Fruit fly (Drosophila melanogaster): ENCODE measurements around the gene skl.
A peak's percentile ranks its signal among the peaks of the same experiment; 100 is the strongest.

The skl gene

DNA sequence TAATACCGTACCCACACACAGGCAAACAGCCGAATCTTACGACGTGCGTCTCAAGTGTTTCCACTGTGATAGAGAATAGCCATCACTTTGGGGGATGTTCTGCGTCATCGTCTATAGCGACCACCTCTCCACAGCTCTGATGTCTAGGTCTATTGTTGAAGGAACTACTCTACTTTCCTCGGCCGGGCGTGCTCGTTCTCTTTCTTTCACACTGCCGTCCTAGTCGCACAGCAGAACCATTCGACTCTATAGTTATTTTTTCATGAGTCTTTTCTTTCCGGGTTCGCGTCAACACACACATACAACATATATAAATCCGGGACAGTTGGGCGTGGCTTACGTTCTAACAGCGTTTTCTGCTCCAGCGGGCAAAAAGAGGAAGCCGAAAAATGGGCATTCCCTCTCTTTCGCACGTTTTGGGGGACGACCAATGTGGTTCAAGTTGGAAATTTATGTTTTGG, 39.7 kb downstream of the skl start (continued):
- peak; percentile 13 for TF ChIP-seq CG6254 (GFP tag; optimal IDR thresholded peaks at IDR 0.05)
- TF ChIP-seq trem (tag; optimal IDR thresholded peaks at IDR 0.05): peak; percentile 2
- peak in 1 of 2 experiments; percentile 3 for TF ChIP-seq Trl (optimal IDR thresholded peaks at IDR 0.05)
- TF ChIP-seq Trl (GFP tag; optimal IDR thresholded peaks at IDR 0.05): no peak
- no peak for TF ChIP-seq CG14860 (GFP tag; IDR thresholded peaks at IDR 0.05; ENCODE audit: partially characterized antibody)
- TF ChIP-seq CG16815 (GFP tag; optimal IDR thresholded peaks at IDR 0.05): no peak
- TF ChIP-seq cg (GFP tag; optimal IDR thresholded peaks at IDR 0.05): peak; percentile 88
- no peak for TF ChIP-seq Pdp1 (GFP tag; optimal IDR thresholded peaks at IDR 0.05)
- no peak for TF ChIP-seq p53 (GFP tag; optimal IDR thresholded peaks at IDR 0.05)
- TF ChIP-seq CoRest (tag; optimal IDR thresholded peaks at IDR 0.05): peak; percentile 27
- no peak for TF ChIP-seq CG31441 (GFP tag; IDR thresholded peaks at IDR 0.05)
- TF ChIP-seq hkb (optimal IDR thresholded peaks at IDR 0.05): no peak
- no peak for TF ChIP-seq hkb (GFP tag; IDR thresholded peaks at IDR 0.05)
- no peak for TF ChIP-seq Dip3 (GFP tag; optimal IDR thresholded peaks at IDR 0.05)
- TF ChIP-seq Mad (GFP tag; optimal IDR thresholded peaks at IDR 0.05): no peak
- TF ChIP-seq D (optimal IDR thresholded peaks at IDR 0.05): peak; percentile 75
- peak; percentile 19 for TF ChIP-seq D (GFP tag; optimal IDR thresholded peaks at IDR 0.05)
- TF ChIP-seq onecut (GFP tag; IDR thresholded peaks at IDR 0.05): no peak
- TF ChIP-seq Blimp-1 (GFP tag; optimal IDR thresholded peaks at IDR 0.05): peak; percentile 27
- no peak for TF ChIP-seq CG17385 (GFP tag; optimal IDR thresholded peaks at IDR 0.05)
- TF ChIP-seq CG10959 (GFP tag; IDR thresholded peaks at IDR 0.05): no peak
- peak; percentile 27 for TF ChIP-seq CG7745 (tag; optimal IDR thresholded peaks at IDR 0.05)
- no peak for TF ChIP-seq CG2678 (tag; optimal IDR thresholded peaks at IDR 0.05)
- TF ChIP-seq CG12071 (GFP tag; optimal IDR thresholded peaks at IDR 0.05): no peak
- TF ChIP-seq CG12104 (GFP tag; optimal IDR thresholded peaks at IDR 0.05): no peak
- TF ChIP-seq sug (tag; optimal IDR thresholded peaks at IDR 0.05): no peak
- TF ChIP-seq CG13296 (GFP tag; optimal IDR thresholded peaks at IDR 0.05): no peak
- TF ChIP-seq ham (GFP tag; IDR thresholded peaks at IDR 0.05): no peak
- no peak for TF ChIP-seq lilli (GFP tag; optimal IDR thresholded peaks at IDR 0.05)
- TF ChIP-seq wek (GFP tag; optimal IDR thresholded peaks at IDR 0.05): no peak
- no peak for TF ChIP-seq Atf3 (GFP tag; optimal IDR thresholded peaks at IDR 0.05)
- no peak for TF ChIP-seq ab (GFP tag; optimal IDR thresholded peaks at IDR 0.05)
- TF ChIP-seq pros (GFP tag; optimal IDR thresholded peaks at IDR 0.05): peak; percentile 96
- no peak for TF ChIP-seq CkIIα-i1 (GFP tag; IDR thresholded peaks at IDR 0.05)
- no peak for TF ChIP-seq bbx (GFP tag; IDR thresholded peaks at IDR 0.05; ENCODE audit: partially characterized antibody)
- TF ChIP-seq Hr39 (optimal IDR thresholded peaks at IDR 0.05): no peak
- no peak for TF ChIP-seq CG4360 (GFP tag; IDR thresholded peaks at IDR 0.05)
- TF ChIP-seq fu2 (GFP tag; optimal IDR thresholded peaks at IDR 0.05): no peak
- no peak for TF ChIP-seq Antp (GFP tag; optimal IDR thresholded peaks at IDR 0.05)
- peak; percentile 48; the same call in 1 of the 2 replicates for TF ChIP-seq Nf-YA (GFP tag; IDR thresholded peaks at IDR 0.05)
- TF ChIP-seq CG6791 (GFP tag; IDR thresholded peaks at IDR 0.05; ENCODE audit: partially characterized antibody): no peak
- no peak for TF ChIP-seq CG1233 (GFP tag; optimal IDR thresholded peaks at IDR 0.05)
- TF ChIP-seq CG12236 (GFP tag; optimal IDR thresholded peaks at IDR 0.05): no peak
- no peak for TF ChIP-seq HLH3B (GFP tag; IDR thresholded peaks at IDR 0.05)
- no peak for TF ChIP-seq tup (GFP tag; optimal IDR thresholded peaks at IDR 0.05)
- peak; percentile 24; the same call in 1 of the 2 replicates for TF ChIP-seq CG10321 (GFP tag; IDR thresholded peaks at IDR 0.05)
- peak; percentile 11 for TF ChIP-seq CG15479 (GFP tag; optimal IDR thresholded peaks at IDR 0.05)
- TF ChIP-seq Ets97D (GFP tag; optimal IDR thresholded peaks at IDR 0.05): no peak
- no peak for TF ChIP-seq dimm (GFP tag; IDR thresholded peaks at IDR 0.05)
- peak; percentile 93 for TF ChIP-seq abd-A (tag; optimal IDR thresholded peaks at IDR 0.05)
- TF ChIP-seq vvl (GFP tag; IDR thresholded peaks at IDR 0.05): peak; percentile 28; the same call in 1 of the 2 replicates
- TF ChIP-seq kni (GFP tag; optimal IDR thresholded peaks at IDR 0.05): peak; percentile 96

All from whole organism, embryonic.